1 fruit fly cellular context compared by ENCODE assay signal in the genomic region with DNA sequence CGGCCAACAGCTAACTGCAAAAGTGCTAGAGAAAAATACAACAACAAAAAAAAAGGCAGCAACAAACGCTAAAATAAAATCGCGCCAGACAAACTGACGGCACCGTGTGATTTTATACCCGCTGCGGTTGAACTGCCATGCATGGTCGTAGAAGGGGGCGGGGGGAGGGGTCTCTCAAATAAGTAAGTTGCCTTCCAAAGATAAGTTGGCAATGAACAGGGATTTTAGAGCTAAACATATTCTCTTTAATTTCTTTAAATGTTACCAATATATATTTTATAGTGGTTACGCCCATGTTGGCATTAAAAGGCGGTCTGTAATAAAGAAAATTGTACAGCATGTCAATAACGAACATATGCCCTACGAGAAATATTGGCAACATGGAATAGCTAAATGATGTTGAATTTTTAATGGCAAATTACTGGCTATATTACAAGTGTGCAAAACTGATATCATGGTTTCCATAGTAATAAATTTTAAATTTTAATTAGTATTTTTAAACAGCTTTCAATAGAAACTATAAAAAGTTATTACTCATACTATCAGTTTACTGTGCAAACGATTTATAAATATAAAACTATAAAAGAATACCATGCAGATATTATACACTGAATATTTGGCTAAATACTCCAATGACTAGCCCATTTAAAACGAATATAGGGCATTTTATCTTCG.
TF ChIP-seq lines count a peak whose summit lies in the region.

No protein-coding gene starts in this region.

TF ChIP-seq in whole organism, embryonic, 481 proteins besides CTCF, POLR2A, EP300 and RAD21 (continued from another document and continues in another):
- TF ChIP-seq B-H1 (GFP tag; IDR thresholded peaks at IDR 0.05; lab: Robert Waterston, UW) (peak; percentile 59; the same call in 1 of the 3 replicates), salm (tag; optimal IDR thresholded peaks at IDR 0.05; lab: Kevin White, UChicago) (peak; percentile 51), slbo (GFP tag; IDR thresholded peaks at IDR 0.05; lab: Robert Waterston, UW) (peak; percentile 94), nerfin-2 (GFP tag; IDR thresholded peaks at IDR 0.05; lab: Robert Waterston, UW; ENCODE audit: partially characterized antibody) (no peak), Side (GFP tag; optimal IDR thresholded peaks at IDR 0.05; lab: Kevin White, UChicago) (peak; percentile 45), Bdp1 (GFP tag; optimal IDR thresholded peaks at IDR 0.05; lab: Kevin White, UChicago) (peak; percentile 12), CG3281 (GFP tag; optimal IDR thresholded peaks at IDR 0.05; lab: Kevin White, UChicago) (peak; percentile 42), nerfin-1 (tag; optimal IDR thresholded peaks at IDR 0.05; lab: Kevin White, UChicago) (peak; percentile 44), Sry-δ (GFP tag; optimal IDR thresholded peaks at IDR 0.05; lab: Kevin White, UChicago) (no peak), CG14710 (tag; optimal IDR thresholded peaks at IDR 0.05; lab: Kevin White, UChicago) (no peak), pzg (GFP tag; optimal IDR thresholded peaks at IDR 0.05; lab: Kevin White, UChicago) (no peak), Hr39 (optimal IDR thresholded peaks at IDR 0.05; lab: Kevin White, UChicago) (no peak), ab (GFP tag; optimal IDR thresholded peaks at IDR 0.05; lab: Kevin White, UChicago) (peak; percentile 22), Blimp-1 (GFP tag; optimal IDR thresholded peaks at IDR 0.05; lab: Kevin White, UChicago) (peak; percentile 33), peb (GFP tag; IDR thresholded peaks at IDR 0.05; lab: Robert Waterston, UW) (no peak), CG6689 (GFP tag; IDR thresholded peaks at IDR 0.05; lab: Robert Waterston, UW) (peak; percentile 62; the same call in 1 of the 2 replicates), CG17568 (GFP tag; optimal IDR thresholded peaks at IDR 0.05; lab: Kevin White, UChicago) (peak; percentile 61), Dll (GFP tag; IDR thresholded peaks at IDR 0.05; lab: Robert Waterston, UW; ENCODE audit: partially characterized antibody) (no peak), kni (GFP tag; optimal IDR thresholded peaks at IDR 0.05; lab: Kevin White, UChicago) (no peak), Fer1 (GFP tag; optimal IDR thresholded peaks at IDR 0.05; lab: Kevin White, UChicago) (peak; percentile 14), sna (GFP tag; IDR thresholded peaks at IDR 0.05; lab: Robert Waterston, UW; ENCODE audit: partially characterized antibody) (no peak), Nf-YA (GFP tag; IDR thresholded peaks at IDR 0.05; lab: Robert Waterston, UW) (no peak), Hr78 (GFP tag; optimal IDR thresholded peaks at IDR 0.05; lab: Kevin White, UChicago) (no peak), CG5245 (GFP tag; optimal IDR thresholded peaks at IDR 0.05; lab: Kevin White, UChicago) (peak; percentile 49), Awh (GFP tag; IDR thresholded peaks at IDR 0.05; lab: Robert Waterston, UW) (0 out of 2 replicates have a peak, but pooled peaks have one; percentile 31), Vsx1 (GFP tag; optimal IDR thresholded peaks at IDR 0.05; lab: Kevin White, UChicago) (no peak), Meics (GFP tag; optimal IDR thresholded peaks at IDR 0.05; lab: Kevin White, UChicago) (peak; percentile 63), CG12769 (tag; optimal IDR thresholded peaks at IDR 0.05; lab: Kevin White, UChicago) (peak; percentile 87), chinmo (GFP tag; IDR thresholded peaks at IDR 0.05; lab: Robert Waterston, UW; ENCODE audit: partially characterized antibody) (no peak), gem (tag; optimal IDR thresholded peaks at IDR 0.05; lab: Kevin White, UChicago) (peak; percentile 85), dmrt11E (tag; optimal IDR thresholded peaks at IDR 0.05; lab: Kevin White, UChicago) (peak; percentile 64), Mes4 (GFP tag; optimal IDR thresholded peaks at IDR 0.05; lab: Kevin White, UChicago) (peak; percentile 49), prd (optimal IDR thresholded peaks at IDR 0.05; lab: Kevin White, UChicago) (no peak), prd (GFP tag; IDR thresholded peaks at IDR 0.05; lab: Robert Waterston, UW) (peak; percentile 85), Kr (GFP tag; optimal IDR thresholded peaks at IDR 0.05; lab: Kevin White, UChicago) (no peak), CG7928 (GFP tag; optimal IDR thresholded peaks at IDR 0.05; lab: Kevin White, UChicago) (no peak), CG14014 (GFP tag; IDR thresholded peaks at IDR 0.05; lab: Robert Waterston, UW) (peak; percentile 80), her (GFP tag; optimal IDR thresholded peaks at IDR 0.05; lab: Kevin White, UChicago) (no peak), CG32767 (GFP tag; IDR thresholded peaks at IDR 0.05; lab: Robert Waterston, UW) (peak; percentile 50; the same call in 1 of the 2 replicates), CG17829 (tag; optimal IDR thresholded peaks at IDR 0.05; lab: Kevin White, UChicago) (peak; percentile 38), Dip3 (GFP tag; optimal IDR thresholded peaks at IDR 0.05; lab: Kevin White, UChicago) (peak; percentile 64), croc (GFP tag; conservative IDR thresholded peaks at IDR 0.05; lab: Robert Waterston, UW) (no peak), CG6272 (GFP tag; IDR thresholded peaks at IDR 0.05; lab: Robert Waterston, UW) (0 out of 2 replicates have a peak, but pooled peaks have one; percentile 6), Optix (GFP tag; IDR thresholded peaks at IDR 0.05; lab: Robert Waterston, UW) (peak; percentile 81), bigmax (GFP tag; optimal IDR thresholded peaks at IDR 0.05; lab: Kevin White, UChicago) (no peak), CG1602 (GFP tag; optimal IDR thresholded peaks at IDR 0.05; lab: Kevin White, UChicago) (peak; percentile 64), onecut (GFP tag; IDR thresholded peaks at IDR 0.05; lab: Robert Waterston, UW) (peak; percentile 53), CG16815 (GFP tag; optimal IDR thresholded peaks at IDR 0.05; lab: Kevin White, UChicago) (peak; percentile 64), Atf6 (GFP tag; IDR thresholded peaks at IDR 0.05; lab: Robert Waterston, UW) (peak; percentile 78), Med (GFP tag; lab: Kevin White, UChicago) (peak; percentile 92), CG14667 (GFP tag; IDR thresholded peaks at IDR 0.05; lab: Robert Waterston, UW) (peak; percentile 46; the same call in 1 of the 2 replicates), ro (GFP tag; IDR thresholded peaks at IDR 0.05; lab: Robert Waterston, UW) (no peak), CG9609 (GFP tag; optimal IDR thresholded peaks at IDR 0.05; lab: Kevin White, UChicago) (peak; percentile 68), chn (GFP tag; optimal IDR thresholded peaks at IDR 0.05; lab: Kevin White, UChicago) (peak; percentile 63), Sox100B (GFP tag; optimal IDR thresholded peaks at IDR 0.05; lab: Kevin White, UChicago) (peak; percentile 8), tx (GFP tag; optimal IDR thresholded peaks at IDR 0.05; lab: Kevin White, UChicago) (peak; percentile 52), trem (tag; optimal IDR thresholded peaks at IDR 0.05; lab: Kevin White, UChicago) (peak; percentile 27), Xrp1 (GFP tag; IDR thresholded peaks at IDR 0.05; lab: Robert Waterston, UW) (peak; percentile 55; the same call in 1 of the 2 replicates), CG4360 (GFP tag; IDR thresholded peaks at IDR 0.05; lab: Robert Waterston, UW) (peak; percentile 49; the same call in 1 of the 2 replicates), Sry-β (GFP tag; optimal IDR thresholded peaks at IDR 0.05; lab: Kevin White, UChicago) (no peak), CG18619 (GFP tag; optimal IDR thresholded peaks at IDR 0.05; lab: Kevin White, UChicago) (peak; percentile 65), CG6813 (GFP tag; optimal IDR thresholded peaks at IDR 0.05; lab: Kevin White, UChicago) (peak; percentile 18), yki (optimal IDR thresholded peaks at IDR 0.05; lab: Kevin White, UChicago) (no peak), zen (tag; optimal IDR thresholded peaks at IDR 0.05; lab: Kevin White, UChicago) (peak; percentile 68), Atf3 (GFP tag; optimal IDR thresholded peaks at IDR 0.05; lab: Kevin White, UChicago) (peak; percentile 59), CG2129 (GFP tag; IDR thresholded peaks at IDR 0.05; lab: Robert Waterston, UW; ENCODE audit: partially characterized antibody) (no peak), Abd-B (GFP tag; optimal IDR thresholded peaks at IDR 0.05; lab: Kevin White, UChicago) (peak; percentile 68), crp (GFP tag; optimal IDR thresholded peaks at IDR 0.05; lab: Kevin White, UChicago) (peak in 1 of 2 experiments; percentile 16), CG7963 (GFP tag; IDR thresholded peaks at IDR 0.05; lab: Robert Waterston, UW; ENCODE audit: partially characterized antibody) (no peak), seq (GFP tag; IDR thresholded peaks at IDR 0.05; lab: Robert Waterston, UW) (peak; percentile 74), Lim3 (GFP tag; IDR thresholded peaks at IDR 0.05; lab: Robert Waterston, UW) (peak; percentile 78; the same call in 1 of the 2 replicates), mirr (GFP tag; optimal IDR thresholded peaks at IDR 0.05; lab: Kevin White, UChicago) (no peak), Max (GFP tag; optimal IDR thresholded peaks at IDR 0.05; lab: Kevin White, UChicago) (no peak), HLHmδ (GFP tag; optimal IDR thresholded peaks at IDR 0.05; lab: Kevin White, UChicago) (no peak), CG13424 (tag; optimal IDR thresholded peaks at IDR 0.05; lab: Kevin White, UChicago) (peak; percentile 84), Opbp (GFP tag; IDR thresholded peaks at IDR 0.05; lab: Robert Waterston, UW; ENCODE audit: partially characterized antibody) (no peak), CG3065 (GFP tag; optimal IDR thresholded peaks at IDR 0.05; lab: Kevin White, UChicago) (peak; percentile 50), CG9797 (GFP tag; optimal IDR thresholded peaks at IDR 0.05; lab: Kevin White, UChicago) (no peak), crol (GFP tag; IDR thresholded peaks at IDR 0.05; lab: Robert Waterston, UW) (peak; percentile 67), CG11695 (GFP tag; IDR thresholded peaks at IDR 0.05; lab: Robert Waterston, UW) (0 out of 3 replicates have a peak, but pooled peaks have one; percentile 52), CG11093 (GFP tag; IDR thresholded peaks at IDR 0.05; lab: Robert Waterston, UW) (peak; percentile 27; the same call in 1 of the 3 replicates), E2f2 (GFP tag; IDR thresholded peaks at IDR 0.05; lab: Robert Waterston, UW) (peak; percentile 36; the same call in 1 of the 2 replicates), CG4820 (GFP tag; optimal IDR thresholded peaks at IDR 0.05; lab: Kevin White, UChicago) (no peak), vfl (GFP tag; optimal IDR thresholded peaks at IDR 0.05; lab: Kevin White, UChicago) (peak; percentile 36), gce (GFP tag; IDR thresholded peaks at IDR 0.05; lab: Robert Waterston, UW) (no peak), CG15011 (GFP tag; optimal IDR thresholded peaks at IDR 0.05; lab: Kevin White, UChicago) (peak; percentile 57), CG7987 (GFP tag; optimal IDR thresholded peaks at IDR 0.05; lab: Kevin White, UChicago) (no peak), tup (GFP tag; optimal IDR thresholded peaks at IDR 0.05; lab: Kevin White, UChicago) (peak; percentile 50), CG9727 (GFP tag; optimal IDR thresholded peaks at IDR 0.05; lab: Kevin White, UChicago) (peak; percentile 33), bbx (GFP tag; IDR thresholded peaks at IDR 0.05; lab: Robert Waterston, UW; ENCODE audit: partially characterized antibody) (no peak), vnd (GFP tag; IDR thresholded peaks at IDR 0.05; lab: Robert Waterston, UW; ENCODE audit: partially characterized antibody) (no peak), run (tag; optimal IDR thresholded peaks at IDR 0.05; lab: Kevin White, UChicago) (peak; percentile 37), dimm (GFP tag; IDR thresholded peaks at IDR 0.05; lab: Robert Waterston, UW) (peak; percentile 75), CG6854 (GFP tag; optimal IDR thresholded peaks at IDR 0.05; lab: Kevin White, UChicago) (peak; percentile 11), CG12155 (GFP tag; optimal IDR thresholded peaks at IDR 0.05; lab: Kevin White, UChicago) (peak; percentile 74), CG4282 (GFP tag; optimal IDR thresholded peaks at IDR 0.05; lab: Kevin White, UChicago) (no peak), ara (GFP tag; IDR thresholded peaks at IDR 0.05; lab: Robert Waterston, UW) (peak; percentile 52), Hmr (GFP tag; optimal IDR thresholded peaks at IDR 0.05; lab: Kevin White, UChicago) (peak; percentile 70), stwl (tag; optimal IDR thresholded peaks at IDR 0.05; lab: Kevin White, UChicago) (no peak), CG12942 (GFP tag; optimal IDR thresholded peaks at IDR 0.05; lab: Kevin White, UChicago) (peak; percentile 73), CG2712 (tag; optimal IDR thresholded peaks at IDR 0.05; lab: Kevin White, UChicago) (peak; percentile 52), Fer2 (tag; optimal IDR thresholded peaks at IDR 0.05; lab: Kevin White, UChicago) (peak; percentile 56), NfI (GFP tag; optimal IDR thresholded peaks at IDR 0.05; lab: Kevin White, UChicago) (peak; percentile 82), CG34224 (GFP tag; IDR thresholded peaks at IDR 0.05; lab: Robert Waterston, UW; ENCODE audit: partially characterized antibody) (no peak), Usf (GFP tag; optimal IDR thresholded peaks at IDR 0.05; lab: Kevin White, UChicago) (peak; percentile 56), zfh2 (GFP tag; optimal IDR thresholded peaks at IDR 0.05; lab: Kevin White, UChicago) (peak; percentile 73), org-1 (GFP tag; optimal IDR thresholded peaks at IDR 0.05; lab: Kevin White, UChicago) (peak; percentile 55), CG10959 (GFP tag; IDR thresholded peaks at IDR 0.05; lab: Robert Waterston, UW) (0 out of 2 replicates have a peak, but pooled peaks have one; percentile 39), dati (GFP tag; IDR thresholded peaks at IDR 0.05; lab: Robert Waterston, UW) (no peak), CG1647 (GFP tag; optimal IDR thresholded peaks at IDR 0.05; lab: Kevin White, UChicago) (peak; percentile 30), p53 (GFP tag; optimal IDR thresholded peaks at IDR 0.05; lab: Kevin White, UChicago) (no peak), toy (GFP tag; IDR thresholded peaks at IDR 0.05; lab: Robert Waterston, UW) (no peak), CG31388 (GFP tag; optimal IDR thresholded peaks at IDR 0.05; lab: Kevin White, UChicago) (peak; percentile 4), Sox102F (GFP tag; optimal IDR thresholded peaks at IDR 0.05; lab: Kevin White, UChicago) (peak; percentile 90), CG5953 (GFP tag; IDR thresholded peaks at IDR 0.05; lab: Robert Waterston, UW) (peak; percentile 39; the same call in 1 of the 2 replicates), ci (GFP tag; IDR thresholded peaks at IDR 0.05; lab: Robert Waterston, UW) (peak; percentile 89), CG6654 (GFP tag; optimal IDR thresholded peaks at IDR 0.05; lab: Kevin White, UChicago) (no peak), Ravus (GFP tag; IDR thresholded peaks at IDR 0.05; lab: Robert Waterston, UW) (peak; percentile 26; the same call in 1 of the 2 replicates), CG12391 (tag; optimal IDR thresholded peaks at IDR 0.05; lab: Kevin White, UChicago) (peak; percentile 66), CG3838 (GFP tag; optimal IDR thresholded peaks at IDR 0.05; lab: Kevin White, UChicago) (no peak), Stat92E (GFP tag; optimal IDR thresholded peaks at IDR 0.05; lab: Kevin White, UChicago) (no peak)
